Worm (Caenorhabditis elegans): Measurements from ENCODE around the gene far-1.
A peak's percentile ranks its signal among the peaks of the same experiment; 100 is the strongest.

The far-1 gene

ce11 chrIII:9104060-9104459, 23.1 kb upstream of the far-1 start (continued):
- TF ChIP-seq nhr-90 (tag; optimal IDR thresholded peaks at IDR 0.05), result peak; percentile 83
- peak; percentile 45 for TF ChIP-seq ZK185.1 (tag; optimal IDR thresholded peaks at IDR 0.05; ENCODE audit: poor library complexity, severe bottlenecking)
- TF ChIP-seq madf-6 (GFP tag; IDR thresholded peaks at IDR 0.05), result peak; percentile 55; the same call in 1 of the 2 replicates
- 0 out of 2 replicates have a peak, but pooled peaks have one; percentile 36 for TF ChIP-seq egl-18 (GFP tag; IDR thresholded peaks at IDR 0.05)
- TF ChIP-seq nhr-120 (GFP tag; IDR thresholded peaks at IDR 0.05), result no peak
- peak; percentile 35 for TF ChIP-seq ceh-27 (GFP tag; optimal IDR thresholded peaks at IDR 0.05)
- TF ChIP-seq B0336.3 (GFP tag; IDR thresholded peaks at IDR 0.05), result peak; percentile 62
- no peak for TF ChIP-seq F57A8.1 (GFP tag; optimal IDR thresholded peaks at IDR 0.05)
- TF ChIP-seq F37B4.10 (GFP tag; IDR thresholded peaks at IDR 0.05), result no peak
- TF ChIP-seq dpl-1 (GFP tag; optimal IDR thresholded peaks at IDR 0.05), result no peak
- peak; percentile 56 for TF ChIP-seq lsl-1 (GFP tag; optimal IDR thresholded peaks at IDR 0.05)
- TF ChIP-seq hsf-1 (GFP tag; IDR thresholded peaks at IDR 0.05), result peak; percentile 9; the same call in 1 of the 2 replicates
- peak; percentile 86 for TF ChIP-seq die-1 (tag; optimal IDR thresholded peaks at IDR 0.05)
- peak; percentile 88 for TF ChIP-seq snpc-1.1 (tag; optimal IDR thresholded peaks at IDR 0.05; ENCODE audit: insufficient read depth)
- TF ChIP-seq nfya-1 (tag; optimal IDR thresholded peaks at IDR 0.05; ENCODE audit: borderline replicate concordance, insufficient read depth), result no peak
- TF ChIP-seq F23B12.7 (tag; optimal IDR thresholded peaks at IDR 0.05; ENCODE audit: insufficient read depth), result peak; percentile 34
- peak; percentile 30 for TF ChIP-seq snpc-3.4 (tag; optimal IDR thresholded peaks at IDR 0.05)
- TF ChIP-seq ztf-6 (GFP tag; IDR thresholded peaks at IDR 0.05), result peak; percentile 65; the same call in 1 of the 2 replicates
- TF ChIP-seq rcor-1 (GFP tag; IDR thresholded peaks at IDR 0.05), result peak; percentile 68
- peak; percentile 27; the same call in 1 of the 2 replicates for TF ChIP-seq Y53F4B.3 (GFP tag; IDR thresholded peaks at IDR 0.05)
- no peak for TF ChIP-seq sdz-38 (tag; optimal IDR thresholded peaks at IDR 0.05)
- TF ChIP-seq somi-1 (GFP tag; optimal IDR thresholded peaks at IDR 0.05), result peak; percentile 24
- TF ChIP-seq him-1 (tag; optimal IDR thresholded peaks at IDR 0.05), result peak; percentile 92
- peak; percentile 34 for TF ChIP-seq athp-1 (tag; optimal IDR thresholded peaks at IDR 0.05)
- TF ChIP-seq attf-5 (GFP tag; optimal IDR thresholded peaks at IDR 0.05), result peak; percentile 53
- TF ChIP-seq mcd-1 (GFP tag; IDR thresholded peaks at IDR 0.05), result peak; percentile 72
- TF ChIP-seq pbrm-1 (GFP tag; IDR thresholded peaks at IDR 0.05), result 0 out of 2 replicates have a peak, but pooled peaks have one; percentile 55
- peak; percentile 60 for TF ChIP-seq zim-3 (tag; optimal IDR thresholded peaks at IDR 0.05)
- TF ChIP-seq ceh-91 (GFP tag; IDR thresholded peaks at IDR 0.05), result peak; percentile 52
- TF ChIP-seq F33H1.4 (GFP tag; IDR thresholded peaks at IDR 0.05), result peak; percentile 32; the same call in 1 of the 2 replicates
- no peak for TF ChIP-seq lag-1 (GFP tag; IDR thresholded peaks at IDR 0.05)
- TF ChIP-seq ceh-100 (GFP tag; IDR thresholded peaks at IDR 0.05), result no peak; the same call in 1 of the 2 replicates
- peak; percentile 40 for TF ChIP-seq ztf-26 (tag; optimal IDR thresholded peaks at IDR 0.05)
- TF ChIP-seq hmg-1.2 (GFP tag; IDR thresholded peaks at IDR 0.05), result peak; percentile 77
- TF ChIP-seq tbx-9 (tag; optimal IDR thresholded peaks at IDR 0.05; ENCODE audit: borderline replicate concordance), result no peak
- 0 out of 2 replicates have a peak, but pooled peaks have one; percentile 57 for TF ChIP-seq Y79H2A.3 (GFP tag; conservative IDR thresholded peaks at IDR 0.05)
- peak; percentile 41; the same call in 1 of the 2 replicates for TF ChIP-seq hmg-20 (GFP tag; IDR thresholded peaks at IDR 0.05)
- TF ChIP-seq lin-26 (GFP tag; IDR thresholded peaks at IDR 0.05), result peak; percentile 92
- no peak for TF ChIP-seq xnd-1 (tag; optimal IDR thresholded peaks at IDR 0.05)
- TF ChIP-seq Y56A3A.18 (GFP tag; IDR thresholded peaks at IDR 0.05), result 0 out of 2 replicates have a peak, but pooled peaks have one; percentile 70
- TF ChIP-seq akir-1 (GFP tag; optimal IDR thresholded peaks at IDR 0.05), result no peak
- peak; percentile 74 for TF ChIP-seq rpc-1 (optimal IDR thresholded peaks at IDR 0.05)
- peak; percentile 80 for TF ChIP-seq rpc-1 (tag; optimal IDR thresholded peaks at IDR 0.05)
- peak; percentile 85 for TF ChIP-seq nfyb-1 (GFP tag; IDR thresholded peaks at IDR 0.05)
- peak; percentile 52 for TF ChIP-seq repo-1 (tag; optimal IDR thresholded peaks at IDR 0.05)
- TF ChIP-seq atf-7 (tag; optimal IDR thresholded peaks at IDR 0.05), result no peak
- TF ChIP-seq D2030.7 (GFP tag; IDR thresholded peaks at IDR 0.05), result peak; percentile 76
- peak; percentile 64 for TF ChIP-seq attf-3 (GFP tag; conservative IDR thresholded peaks at IDR 0.05)
